Fruit fly (Drosophila melanogaster): Measurements from ENCODE around the gene Lk6.

Gene Lk6

dm6 chr3R:11779357-11780018, 15.2 kb upstream of the Lk6 start (continued):
- TF ChIP-seq dm (GFP tag; optimal IDR thresholded peaks at IDR 0.05) (peak; percentile 20), vnd (GFP tag; IDR thresholded peaks at IDR 0.05; ENCODE audit: partially characterized antibody) (no peak), Myb (GFP tag; optimal IDR thresholded peaks at IDR 0.05) (no peak), trh (GFP tag; optimal IDR thresholded peaks at IDR 0.05) (peak; percentile 24), gt (GFP tag; IDR thresholded peaks at IDR 0.05) (no peak), CG1792 (GFP tag; optimal IDR thresholded peaks at IDR 0.05) (no peak), pros (GFP tag; optimal IDR thresholded peaks at IDR 0.05) (peak; percentile 65), CG14710 (tag; optimal IDR thresholded peaks at IDR 0.05) (peak; percentile 89), Drgx (GFP tag; IDR thresholded peaks at IDR 0.05) (peak; percentile 72), dan (GFP tag; IDR thresholded peaks at IDR 0.05) (no peak), CG13894 (tag; optimal IDR thresholded peaks at IDR 0.05) (no peak), grn (GFP tag; optimal IDR thresholded peaks at IDR 0.05) (peak; percentile 20), sug (tag; optimal IDR thresholded peaks at IDR 0.05) (no peak), cad (GFP tag; optimal IDR thresholded peaks at IDR 0.05) (no peak), Meics (GFP tag; optimal IDR thresholded peaks at IDR 0.05) (peak; percentile 12), kay (GFP tag; optimal IDR thresholded peaks at IDR 0.05) (no peak), Dbx (GFP tag; IDR thresholded peaks at IDR 0.05) (no peak), caup (GFP tag; optimal IDR thresholded peaks at IDR 0.05; ENCODE audit: severe bottlenecking) (no peak), crc (GFP tag; optimal IDR thresholded peaks at IDR 0.05) (peak; percentile 33), yki (optimal IDR thresholded peaks at IDR 0.05) (peak; percentile 53), CG10321 (GFP tag; IDR thresholded peaks at IDR 0.05) (no peak), CG3847 (GFP tag; IDR thresholded peaks at IDR 0.05) (no peak), Asciz (GFP tag; optimal IDR thresholded peaks at IDR 0.05) (peak; percentile 62), twi (tag; optimal IDR thresholded peaks at IDR 0.05) (peak; percentile 71), mld (GFP tag; IDR thresholded peaks at IDR 0.05; ENCODE audit: partially characterized antibody) (no peak), al (GFP tag; IDR thresholded peaks at IDR 0.05) (no peak), gsb (GFP tag; IDR thresholded peaks at IDR 0.05) (no peak), Kr (GFP tag; optimal IDR thresholded peaks at IDR 0.05) (no peak), cwo (GFP tag; optimal IDR thresholded peaks at IDR 0.05) (no peak), CG6765 (GFP tag; optimal IDR thresholded peaks at IDR 0.05) (no peak), CG32772 (GFP tag; IDR thresholded peaks at IDR 0.05) (0 out of 2 replicates have a peak, but pooled peaks have one; percentile 19), H2.0 (GFP tag; IDR thresholded peaks at IDR 0.05) (peak; percentile 41; the same call in 1 of the 2 replicates), Max (GFP tag; optimal IDR thresholded peaks at IDR 0.05) (peak; percentile 72), CG31365 (tag; optimal IDR thresholded peaks at IDR 0.05) (no peak), cg (GFP tag; optimal IDR thresholded peaks at IDR 0.05) (peak; percentile 80), Sox102F (GFP tag; optimal IDR thresholded peaks at IDR 0.05) (peak; percentile 77), chn (GFP tag; optimal IDR thresholded peaks at IDR 0.05) (peak; percentile 88), dimm (GFP tag; IDR thresholded peaks at IDR 0.05) (no peak), CG8281 (tag; optimal IDR thresholded peaks at IDR 0.05) (peak; percentile 38), nau (GFP tag; optimal IDR thresholded peaks at IDR 0.05) (peak; percentile 48), grau (tag; optimal IDR thresholded peaks at IDR 0.05) (peak; percentile 80), wek (GFP tag; optimal IDR thresholded peaks at IDR 0.05) (peak; percentile 16), Hey (tag; optimal IDR thresholded peaks at IDR 0.05) (no peak), CG4730 (GFP tag; IDR thresholded peaks at IDR 0.05) (no peak), Eip74EF (GFP tag; optimal IDR thresholded peaks at IDR 0.05) (peak in 1 of 2 experiments; percentile 71), CkIIα-i1 (GFP tag; IDR thresholded peaks at IDR 0.05) (no peak), Scr (GFP tag; IDR thresholded peaks at IDR 0.05; ENCODE audit: partially characterized antibody) (no peak), ken (GFP tag; IDR thresholded peaks at IDR 0.05) (peak; percentile 48; the same call in 1 of the 3 replicates), CG15514 (GFP tag; optimal IDR thresholded peaks at IDR 0.05) (no peak), nmo (GFP tag; optimal IDR thresholded peaks at IDR 0.05) (peak; percentile 95)
